Worm (Caenorhabditis elegans) whole organism, young adult: ENCODE results near the gene wrm-1.

Experiments
- B0019.2 ChIP-seq: fragments of 200-800 bp; sonication (Bioruptor generic); conservative IDR thresholded peaks from 2 replicates; pipeline ENCODE4 v1.3.6; 2022; ENCODE audit warnings: missing genetic modification reagents, missing genetic modification characterization, missing compliant biosample characterization
- B0035.1 ChIP-seq: sonication (generic microtip); optimal IDR thresholded peaks from 2 replicates; lab custom pipeline; 2016; ENCODE audit warnings: missing genetic modification characterization, mild to moderate bottlenecking, missing compliant biosample characterization, missing genotype, missing genetic modification reagents
- B0336.3 ChIP-seq: fragments of 200-800 bp; sonication (Bioruptor generic); IDR thresholded peaks from 2 replicates; pipeline ENCODE4 v1.3.6; 2022; ENCODE audit warnings: missing genetic modification characterization, missing compliant biosample characterization
- D2030.7 ChIP-seq: fragments of 200-800 bp; sonication (Bioruptor generic); IDR thresholded peaks from 2 replicates; pipeline ENCODE4 v1.3.6; 2022; ENCODE audit warnings: missing genetic modification reagents, missing genetic modification characterization, missing compliant biosample characterization
- F22D6.2 ChIP-seq: sonication (generic microtip); optimal IDR thresholded peaks from 2 replicates; lab custom pipeline; 2016; ENCODE audit warnings: mild to moderate bottlenecking, missing genetic modification characterization, missing compliant biosample characterization
- F23B12.7 ChIP-seq: sonication (generic microtip); optimal IDR thresholded peaks from 2 replicates; lab custom pipeline; 2017; ENCODE audit warnings: missing genetic modification characterization, mild to moderate bottlenecking, missing compliant biosample characterization, antibody characterized with exemption, moderate library complexity; ENCODE audit not compliant: insufficient read depth
- F52B5.7 ChIP-seq: sonication (generic microtip); optimal IDR thresholded peaks from 2 replicates; lab custom pipeline; 2016; ENCODE audit warnings: mild to moderate bottlenecking, missing genetic modification characterization, missing compliant biosample characterization
- K11D2.4 ChIP-seq: fragments of 200-800 bp; sonication (Bioruptor generic); IDR thresholded peaks from 2 replicates; pipeline ENCODE4 v1.3.6; 2022; ENCODE audit warnings: missing genetic modification reagents, missing genetic modification characterization, missing compliant biosample characterization
- K12H6.12 ChIP-seq: fragments of 200-800 bp; sonication (Bioruptor generic); optimal IDR thresholded peaks from 2 replicates; lab custom pipeline; 2018; ENCODE audit warnings: mild to moderate bottlenecking, missing genetic modification characterization, missing compliant biosample characterization
- T07F8.4 ChIP-seq: sonication (generic microtip); optimal IDR thresholded peaks from 2 replicates; lab custom pipeline; 2016; ENCODE audit warnings: mild to moderate bottlenecking, missing genetic modification characterization, moderate library complexity, missing compliant biosample characterization
- Y67H2A.10 ChIP-seq: fragments of 200-800 bp; sonication (Bioruptor generic); conservative IDR thresholded peaks from 2 replicates; pipeline ENCODE4 v1.3.6; 2022; ENCODE audit warnings: missing genetic modification reagents, missing genetic modification characterization, missing compliant biosample characterization
- ZK185.1 ChIP-seq: sonication (generic microtip); optimal IDR thresholded peaks from 2 replicates; lab custom pipeline; 2016; ENCODE audit warnings: mild to moderate bottlenecking, missing genetic modification characterization, missing compliant biosample characterization; ENCODE audit not compliant: poor library complexity, severe bottlenecking
- akir-1 ChIP-seq: fragments of 200-800 bp; sonication (Bioruptor generic); optimal IDR thresholded peaks from 2 replicates; lab custom pipeline; 2018; ENCODE audit warnings: mild to moderate bottlenecking, missing genetic modification characterization, moderate library complexity, missing compliant biosample characterization
- aptf-3 ChIP-seq: fragments of 200-800 bp; sonication (Bioruptor generic); IDR thresholded peaks from 2 replicates; pipeline ENCODE4 v1.3.6; 2022; ENCODE audit warnings: missing genetic modification characterization, missing compliant biosample characterization
- atf-7 ChIP-seq: sonication (generic microtip); optimal IDR thresholded peaks from 2 replicates; lab custom pipeline; 2017; ENCODE audit warnings: mild to moderate bottlenecking, missing genetic modification characterization, missing compliant biosample characterization
- attf-3 ChIP-seq: fragments of 200-800 bp; sonication (Bioruptor generic); conservative IDR thresholded peaks from 2 replicates; pipeline ENCODE4 v1.3.6; 2022; ENCODE audit warnings: missing genetic modification reagents, missing genetic modification characterization, missing compliant biosample characterization
- bed-1 ChIP-seq: fragments of 200-800 bp; sonication (Bioruptor generic); IDR thresholded peaks from 2 replicates; pipeline ENCODE4 v1.3.6; 2022; ENCODE audit warnings: missing genetic modification reagents, missing genetic modification characterization, missing compliant biosample characterization
- bed-2 ChIP-seq: fragments of 200-800 bp; sonication (Bioruptor generic); IDR thresholded peaks from 2 replicates; pipeline ENCODE4 v1.3.6; 2022; ENCODE audit warnings: missing genetic modification reagents, missing genetic modification characterization, missing compliant biosample characterization
- ceh-40 ChIP-seq: fragments of 200-800 bp; sonication (Bioruptor generic); IDR thresholded peaks from 2 replicates; pipeline ENCODE4 v1.3.6; 2022; ENCODE audit warnings: missing genetic modification characterization, missing compliant biosample characterization
- ceh-91 ChIP-seq: fragments of 200-800 bp; sonication (Bioruptor generic); IDR thresholded peaks from 2 replicates; pipeline ENCODE4 v1.3.6; 2022; ENCODE audit warnings: missing genetic modification reagents, missing genetic modification characterization, missing compliant biosample characterization
- die-1 ChIP-seq: sonication (generic microtip); optimal IDR thresholded peaks from 2 replicates; lab custom pipeline; 2016; ENCODE audit warnings: missing genotype, mild to moderate bottlenecking, missing genetic modification characterization, missing compliant biosample characterization
- dox-1 ChIP-seq: fragments of 200-800 bp; sonication (Bioruptor generic); IDR thresholded peaks from 2 replicates; pipeline ENCODE4 v1.3.6; 2022; ENCODE audit warnings: missing genetic modification reagents, missing genetic modification characterization, missing compliant biosample characterization
- efl-1 ChIP-seq: fragments of 150-350 bp; optimal IDR thresholded peaks from 2 replicates; lab custom pipeline; 2014; ENCODE audit warnings: missing biosample characterization, missing genetic modification reagents, missing genetic modification characterization
- egl-18 ChIP-seq: fragments of 200-800 bp; sonication (Bioruptor generic); IDR thresholded peaks from 2 replicates; pipeline ENCODE4 v1.3.6; 2022; ENCODE audit warnings: missing genetic modification reagents, missing genetic modification characterization, missing compliant biosample characterization
- hmg-1.2 ChIP-seq: fragments of 200-800 bp; sonication (Bioruptor generic); IDR thresholded peaks from 2 replicates; pipeline ENCODE4 v1.3.6; 2022; ENCODE audit warnings: missing genetic modification reagents, missing genetic modification characterization, missing compliant biosample characterization
- hrde-1 ChIP-seq: sonication (generic microtip); optimal IDR thresholded peaks from 2 replicates; lab custom pipeline; 2016; ENCODE audit warnings: missing genetic modification characterization, mild to moderate bottlenecking, missing compliant biosample characterization, moderate library complexity, missing genotype, missing genetic modification reagents, borderline replicate concordance
- lin-26 ChIP-seq: fragments of 200-800 bp; sonication (Bioruptor generic); IDR thresholded peaks from 2 replicates; pipeline ENCODE4 v1.3.6; 2022; ENCODE audit warnings: missing genetic modification reagents, missing genetic modification characterization, missing compliant biosample characterization
- lin-35 ChIP-seq, 3 experiments: fragments of 150-350 bp in 2 of 3; sonication (generic microtip) in 1 of 3; optimal IDR thresholded peaks; 2 replicates each; lab custom pipeline; 2014 to 2018; ENCODE audit warnings: missing biosample characterization in 3 of 3, missing genetic modification characterization in 3 of 3, missing genetic modification reagents in 3 of 3
- madf-10 ChIP-seq: sonication (generic microtip); optimal IDR thresholded peaks from 2 replicates; lab custom pipeline; 2016; ENCODE audit warnings: mild to moderate bottlenecking, missing genetic modification characterization, missing compliant biosample characterization
- madf-8 ChIP-seq: fragments of 200-800 bp; sonication (Bioruptor generic); conservative IDR thresholded peaks from 2 replicates; pipeline ENCODE4 v1.3.6; 2022; ENCODE audit warnings: missing genetic modification reagents, missing genetic modification characterization, missing compliant biosample characterization
- mxl-1 ChIP-seq: sonication (generic microtip); optimal IDR thresholded peaks from 2 replicates; lab custom pipeline; 2016; ENCODE audit warnings: missing genetic modification characterization, missing compliant biosample characterization
- nfya-2 ChIP-seq: fragments of 200-800 bp; sonication (Bioruptor generic); IDR thresholded peaks from 2 replicates; pipeline ENCODE4 v1.3.6; 2022; ENCODE audit warnings: missing genetic modification reagents, missing genetic modification characterization, missing compliant biosample characterization
- nfyb-1 ChIP-seq: fragments of 200-800 bp; sonication (Bioruptor generic); IDR thresholded peaks from 2 replicates; pipeline ENCODE4 v1.3.6; 2022; ENCODE audit warnings: missing genetic modification reagents, missing genetic modification characterization, missing compliant biosample characterization
- nhr-27 ChIP-seq: fragments of 200-800 bp; sonication (Bioruptor generic); optimal IDR thresholded peaks from 2 replicates; lab custom pipeline; 2018; ENCODE audit warnings: mild to moderate bottlenecking, missing genetic modification characterization, moderate library complexity, missing compliant biosample characterization
- nhr-80 ChIP-seq: sonication (generic microtip); optimal IDR thresholded peaks from 2 replicates; lab custom pipeline; 2016; ENCODE audit warnings: missing genetic modification characterization, missing compliant biosample characterization
- pbrm-1 ChIP-seq: fragments of 200-800 bp; sonication (Bioruptor generic); IDR thresholded peaks from 2 replicates; pipeline ENCODE4 v1.3.6; 2022; ENCODE audit warnings: missing genetic modification reagents, missing genetic modification characterization, missing compliant biosample characterization
- pha-4 ChIP-seq: fragments of 150-350 bp; sonication (generic microtip); optimal IDR thresholded peaks from 2 replicates; lab custom pipeline; 2014; ENCODE audit warnings: missing biosample characterization, missing genetic modification reagents, missing genetic modification characterization
- rcor-1 ChIP-seq: fragments of 200-800 bp; sonication (Bioruptor generic); IDR thresholded peaks from 2 replicates; pipeline ENCODE4 v1.3.6; 2022; ENCODE audit warnings: missing genetic modification reagents, missing genetic modification characterization, missing compliant biosample characterization
- repo-1 ChIP-seq: sonication (generic microtip); optimal IDR thresholded peaks from 2 replicates; lab custom pipeline; 2017; ENCODE audit warnings: mild to moderate bottlenecking, missing genetic modification characterization, missing compliant biosample characterization
- sdz-38 ChIP-seq: sonication (generic microtip); optimal IDR thresholded peaks from 2 replicates; lab custom pipeline; 2016; ENCODE audit warnings: missing genotype, missing genetic modification characterization, missing compliant biosample characterization
- somi-1 ChIP-seq: fragments of 200-800 bp; sonication (Bioruptor generic); optimal IDR thresholded peaks from 2 replicates; lab custom pipeline; 2018; ENCODE audit warnings: mild to moderate bottlenecking, missing genetic modification characterization, missing compliant biosample characterization
- sptf-2 ChIP-seq: fragments of 200-800 bp; sonication (Bioruptor generic); optimal IDR thresholded peaks from 2 replicates; lab custom pipeline; 2018; ENCODE audit warnings: mild to moderate bottlenecking, missing genetic modification characterization, missing compliant biosample characterization
- tbx-9 ChIP-seq: sonication (generic microtip); optimal IDR thresholded peaks from 2 replicates; lab custom pipeline; 2016; ENCODE audit warnings: borderline replicate concordance, missing genetic modification characterization, inconsistent platforms, missing compliant biosample characterization
- unc-130 ChIP-seq: sonication (generic microtip); optimal IDR thresholded peaks from 2 replicates; lab custom pipeline; 2016; ENCODE audit warnings: missing genetic modification reagents, missing genetic modification characterization, missing compliant biosample characterization
- xnd-1 ChIP-seq: sonication (generic microtip); optimal IDR thresholded peaks from 2 replicates; lab custom pipeline; 2016; ENCODE audit warnings: missing genotype, missing genetic modification reagents, missing genetic modification characterization, missing compliant biosample characterization
- ztf-18 ChIP-seq: sonication (generic microtip); optimal IDR thresholded peaks from 2 replicates; lab custom pipeline; 2016; ENCODE audit warnings: missing genotype, mild to moderate bottlenecking, missing genetic modification characterization, missing compliant biosample characterization
- ztf-22 ChIP-seq: fragments of 200-800 bp; sonication (Bioruptor generic); optimal IDR thresholded peaks from 2 replicates; lab custom pipeline; 2018; ENCODE audit warnings: mild to moderate bottlenecking, missing genetic modification characterization, moderate library complexity, missing compliant biosample characterization
- ztf-25 ChIP-seq: fragments of 200-800 bp; sonication (Bioruptor generic); IDR thresholded peaks from 2 replicates; pipeline ENCODE4 v1.3.6; 2022; ENCODE audit warnings: missing genetic modification reagents, missing genetic modification characterization, missing compliant biosample characterization
- ztf-3 ChIP-seq: fragments of 200-800 bp; sonication (Bioruptor generic); optimal IDR thresholded peaks from 2 replicates; lab custom pipeline; 2018; ENCODE audit warnings: mild to moderate bottlenecking, missing genetic modification characterization, missing compliant biosample characterization

wrm-1 gene

ce11 chrIII:5761886-5762285 lies 39.2 kb downstream of the wrm-1 start (continued):
- TF ChIP-seq unc-130 (GFP tag; lab: Kevin White, UChicago) (no peak), bed-2 (GFP tag; lab: Robert Waterston, UW) (no peak), ztf-3 (GFP tag; lab: Kevin White, UChicago) (no peak), rcor-1 (GFP tag; lab: Robert Waterston, UW) (0 out of 2 replicates have a peak, but pooled peaks have one; percentile 19), attf-3 (GFP tag; lab: Robert Waterston, UW) (0 out of 2 replicates have a peak, but pooled peaks have one; percentile 24), ZK185.1 (peak; percentile 52), nfyb-1 (peak; percentile 68), atf-7 (tag; lab: Kevin White, UChicago) (peak; percentile 29), egl-18 (no peak), K11D2.4 (GFP tag; lab: Robert Waterston, UW) (no peak), akir-1 (no peak), repo-1 (tag; lab: Kevin White, UChicago) (no peak), Y67H2A.10 (GFP tag; lab: Robert Waterston, UW) (no peak), dox-1 (GFP tag; lab: Robert Waterston, UW) (peak; percentile 55), ceh-40 (0 out of 2 replicates have a peak, but pooled peaks have one; percentile 50), madf-10 (tag; lab: Kevin White, UChicago) (peak; percentile 48), sdz-38 (tag; lab: Kevin White, UChicago) (no peak), mxl-1 (tag; lab: Kevin White, UChicago) (no peak), pha-4 (tag; lab: Kevin White, UChicago) (no peak), hmg-1.2 (GFP tag; lab: Robert Waterston, UW) (peak; percentile 72), bed-1 (no peak), nhr-27 (tag; lab: Kevin White, UChicago) (no peak), aptf-3 (GFP tag; lab: Robert Waterston, UW) (0 out of 2 replicates have a peak, but pooled peaks have one; percentile 14), nfya-2 (no peak), D2030.7 (peak; percentile 71; the same call in 1 of the 2 replicates), tbx-9 (tag; lab: Kevin White, UChicago) (no peak), lin-35 (GFP tag; optimal IDR thresholded peaks at IDR 0.05; lab: Kevin White, UChicago) (no peak), nhr-80 (peak; percentile 17), somi-1 (no peak), ztf-22 (GFP tag; lab: Kevin White, UChicago) (no peak), ceh-91 (no peak), B0035.1 (tag; lab: Kevin White, UChicago) (no peak), K12H6.12 (tag; lab: Kevin White, UChicago) (no peak), madf-8 (GFP tag; lab: Robert Waterston, UW) (no peak), sptf-2 (no peak), B0336.3 (0 out of 2 replicates have a peak, but pooled peaks have one; percentile 49), pbrm-1 (GFP tag; lab: Robert Waterston, UW) (0 out of 2 replicates have a peak, but pooled peaks have one; percentile 45), ztf-25 (GFP tag; lab: Robert Waterston, UW) (peak; percentile 85; the same call in 1 of the 2 replicates), F52B5.7 (tag; lab: Kevin White, UChicago) (no peak), xnd-1 (no peak), T07F8.4 (tag; lab: Kevin White, UChicago) (peak; percentile 51), die-1 (tag; lab: Kevin White, UChicago) (peak; percentile 58), hrde-1 (tag; lab: Kevin White, UChicago) (peak; percentile 21), lin-26 (GFP tag; lab: Robert Waterston, UW) (peak; percentile 92), ztf-18 (tag; lab: Kevin White, UChicago) (peak; percentile 70), F22D6.2 (tag; lab: Kevin White, UChicago) (no peak), B0019.2 (GFP tag; lab: Robert Waterston, UW) (no peak), F23B12.7 (peak; percentile 80), efl-1 (no peak)
